Fruit fly (Drosophila melanogaster) whole organism, embryonic: ENCODE data around the gene osp.

Experiments used
- ATbp ChIP-seq: fragments of 200-800 bp; sonication (Bioruptor generic); optimal IDR thresholded peaks from 2 replicates; lab custom pipeline; 2017; ENCODE audit warnings: missing biosample characterization, mild to moderate bottlenecking, missing genetic modification characterization, missing genetic modification reagents
- Antp ChIP-seq: fragments of 200-800 bp; sonication (Bioruptor generic); optimal IDR thresholded peaks from 3 replicates; lab custom pipeline; 2016; ENCODE audit warnings: missing biosample characterization, missing genetic modification characterization
- CG11247 ChIP-seq: fragments of 200-800 bp; sonication (Bioruptor generic); IDR thresholded peaks from 2 replicates; pipeline ENCODE4 v1.3.6; 2022; ENCODE audit warnings: missing biosample characterization, missing genetic modification characterization
- CG12299 ChIP-seq: fragments of 200-800 bp; sonication (Bioruptor generic); optimal IDR thresholded peaks from 2 replicates; lab custom pipeline; 2018; ENCODE audit warnings: missing biosample characterization, mild to moderate bottlenecking, missing genetic modification characterization
- CG13424 ChIP-seq: fragments of 200-800 bp; sonication (Bioruptor generic); optimal IDR thresholded peaks from 2 replicates; lab custom pipeline; 2019; ENCODE audit warnings: missing biosample characterization, mild to moderate bottlenecking, missing genetic modification characterization, moderate library complexity
- CG15479 ChIP-seq: fragments of 200-800 bp; sonication (Bioruptor generic); optimal IDR thresholded peaks from 3 replicates; lab custom pipeline; 2019; ENCODE audit warnings: missing biosample characterization, mild to moderate bottlenecking, missing genetic modification characterization, moderate library complexity
- CG16815 ChIP-seq: fragments of 200-800 bp; sonication (Bioruptor generic); optimal IDR thresholded peaks from 3 replicates; lab custom pipeline; 2017; ENCODE audit warnings: missing biosample characterization, mild to moderate bottlenecking, missing genetic modification characterization
- CG17912 ChIP-seq: fragments of 200-800 bp; sonication (Bioruptor generic); optimal IDR thresholded peaks from 2 replicates; lab custom pipeline; 2018; ENCODE audit warnings: missing biosample characterization, mild to moderate bottlenecking, missing genetic modification characterization
- CG18599 ChIP-seq: fragments of 200-800 bp; sonication (Bioruptor generic); optimal IDR thresholded peaks from 3 replicates; lab custom pipeline; 2017; ENCODE audit warnings: missing biosample characterization, missing genetic modification characterization, mild to moderate bottlenecking, moderate library complexity, missing genetic modification reagents
- CG2120 ChIP-seq: fragments of 200-800 bp; sonication (Bioruptor generic); optimal IDR thresholded peaks from 3 replicates; lab custom pipeline; 2016; ENCODE audit warnings: missing biosample characterization, missing genetic modification characterization
- CG2129 ChIP-seq: fragments of 200-800 bp; sonication (Bioruptor generic); IDR thresholded peaks from 2 replicates; pipeline ENCODE4 v1.3.6; 2022; ENCODE audit warnings: missing biosample characterization, missing genetic modification characterization; ENCODE audit not compliant: partially characterized antibody
- CG32767 ChIP-seq: fragments of 200-800 bp; sonication (Bioruptor generic); IDR thresholded peaks from 2 replicates; pipeline ENCODE4 v1.3.6; 2022; ENCODE audit warnings: missing biosample characterization, missing genetic modification characterization
- CG33213 ChIP-seq: fragments of 200-800 bp; sonication (Bioruptor generic); optimal IDR thresholded peaks from 3 replicates; lab custom pipeline; 2016; ENCODE audit warnings: missing biosample characterization, missing genetic modification characterization
- CG3847 ChIP-seq: fragments of 200-800 bp; sonication (Bioruptor generic); IDR thresholded peaks from 2 replicates; pipeline ENCODE4 v1.3.6; 2022; ENCODE audit warnings: missing biosample characterization, missing genetic modification characterization
- CG4424 ChIP-seq: fragments of 200-800 bp; sonication (Bioruptor generic); optimal IDR thresholded peaks from 3 replicates; lab custom pipeline; 2016; ENCODE audit warnings: missing biosample characterization, missing genetic modification characterization
- CG6175 ChIP-seq: fragments of 200-800 bp; sonication (Bioruptor generic); IDR thresholded peaks from 3 replicates; pipeline ENCODE4 v1.3.6; 2022; ENCODE audit warnings: missing biosample characterization, missing genetic modification characterization
- CG6272 ChIP-seq: fragments of 200-800 bp; sonication (Bioruptor generic); IDR thresholded peaks from 2 replicates; pipeline ENCODE4 v1.3.6; 2022; ENCODE audit warnings: missing biosample characterization, missing genetic modification characterization
- CG7372 ChIP-seq: fragments of 200-800 bp; sonication (Bioruptor generic); IDR thresholded peaks from 2 replicates; pipeline ENCODE4 v1.3.6; 2022; ENCODE audit warnings: missing biosample characterization, missing genetic modification characterization
- CG7963 ChIP-seq: fragments of 200-800 bp; sonication (Bioruptor generic); IDR thresholded peaks from 3 replicates; pipeline ENCODE4 v1.3.6; 2022; ENCODE audit warnings: missing biosample characterization, missing genetic modification characterization; ENCODE audit not compliant: partially characterized antibody
- CG7987 ChIP-seq: fragments of 200-800 bp; sonication (Bioruptor generic); optimal IDR thresholded peaks from 2 replicates; lab custom pipeline; 2018; ENCODE audit warnings: missing biosample characterization, mild to moderate bottlenecking, missing genetic modification characterization, moderate library complexity
- CG8290 ChIP-seq, 3 experiments: fragments of 200-800 bp; sonication (Bioruptor generic); optimal IDR thresholded peaks; 2 replicates each; lab custom pipeline; 2016 to 2019; ENCODE audit warnings: missing biosample characterization in 3 of 3, missing genetic modification characterization in 3 of 3, mild to moderate bottlenecking in 2 of 3, moderate library complexity in 1 of 3
- CG8359 ChIP-seq: fragments of 200-800 bp; sonication (Bioruptor generic); optimal IDR thresholded peaks from 2 replicates; lab custom pipeline; 2017; ENCODE audit warnings: missing biosample characterization, mild to moderate bottlenecking, missing genetic modification characterization, borderline replicate concordance
- CG8944 ChIP-seq: fragments of 200-800 bp; sonication (Bioruptor generic); optimal IDR thresholded peaks from 3 replicates; lab custom pipeline; 2016; ENCODE audit warnings: missing biosample characterization, missing genetic modification characterization
- CG9727 ChIP-seq: fragments of 200-800 bp; sonication (Bioruptor generic); optimal IDR thresholded peaks from 3 replicates; lab custom pipeline; 2017; ENCODE audit warnings: missing biosample characterization, mild to moderate bottlenecking, missing genetic modification characterization
- Dad ChIP-seq: fragments of 200-800 bp; sonication (Bioruptor generic); optimal IDR thresholded peaks from 3 replicates; lab custom pipeline; 2016; ENCODE audit warnings: missing biosample characterization, missing genetic modification characterization
- Dp ChIP-seq: fragments of 200-800 bp; sonication (Bioruptor generic); optimal IDR thresholded peaks from 2 replicates; lab custom pipeline; 2018; ENCODE audit warnings: missing biosample characterization, mild to moderate bottlenecking, missing genetic modification characterization, moderate library complexity
- Elba2 ChIP-seq: fragments of 200-800 bp; sonication (Bioruptor generic); optimal IDR thresholded peaks from 3 replicates; lab custom pipeline; 2016; ENCODE audit warnings: missing biosample characterization, missing genetic modification characterization
- Ets65A ChIP-seq: fragments of 200-800 bp; sonication (Bioruptor generic); peaks from one replicate; lab custom pipeline; 2016; ENCODE audit warnings: missing biosample characterization, missing genetic modification characterization
- H15 ChIP-seq: fragments of 200-800 bp; sonication (Bioruptor generic); IDR thresholded peaks from 3 replicates; pipeline ENCODE4 v1.3.6; 2022; ENCODE audit warnings: missing biosample characterization, missing genetic modification characterization
- Hand ChIP-seq: fragments of 200-800 bp; sonication (Bioruptor generic); optimal IDR thresholded peaks from 2 replicates; lab custom pipeline; 2017; ENCODE audit warnings: mild to moderate bottlenecking, missing biosample characterization, missing genetic modification reagents, missing genetic modification characterization
- Mad ChIP-seq: fragments of 200-800 bp; sonication (Bioruptor generic); optimal IDR thresholded peaks from 2 replicates; lab custom pipeline; 2016; ENCODE audit warnings: missing biosample characterization, missing genetic modification characterization
- NFAT ChIP-seq: fragments of 200-800 bp; sonication (Bioruptor generic); IDR thresholded peaks from 2 replicates; pipeline ENCODE4 v1.3.6; 2022; ENCODE audit warnings: missing biosample characterization, missing genetic modification characterization
- Pdp1 ChIP-seq, 2 experiments: fragments of 200-800 bp; sonication (Bioruptor generic); optimal IDR thresholded peaks; 3 replicates each; lab custom pipeline; 2016; ENCODE audit warnings: missing biosample characterization in 2 of 2, missing genetic modification characterization in 2 of 2, mild to moderate bottlenecking in 1 of 2, moderate library complexity in 1 of 2
- Ravus ChIP-seq: fragments of 200-800 bp; sonication (Bioruptor generic); IDR thresholded peaks from 2 replicates; pipeline ENCODE4 v1.3.6; 2022; ENCODE audit warnings: missing biosample characterization, missing genetic modification characterization
- Sox102F ChIP-seq: fragments of 200-800 bp; sonication (Bioruptor generic); optimal IDR thresholded peaks from 2 replicates; lab custom pipeline; 2018; ENCODE audit warnings: missing biosample characterization, mild to moderate bottlenecking, missing genetic modification characterization, moderate library complexity
- Spps ChIP-seq: fragments of 200-800 bp; sonication (Bioruptor generic); optimal IDR thresholded peaks from 2 replicates; lab custom pipeline; 2018; ENCODE audit warnings: missing biosample characterization, mild to moderate bottlenecking, missing genetic modification characterization
- ac ChIP-seq: fragments of 200-800 bp; sonication (Bioruptor generic); optimal IDR thresholded peaks from 3 replicates; lab custom pipeline; 2017; ENCODE audit warnings: missing biosample characterization, mild to moderate bottlenecking, missing genetic modification characterization
- amos ChIP-seq: fragments of 200-800 bp; sonication (Bioruptor generic); IDR thresholded peaks from 2 replicates; pipeline ENCODE4 v1.3.6; 2022; ENCODE audit warnings: missing biosample characterization, missing genetic modification characterization; ENCODE audit not compliant: partially characterized antibody
- chn ChIP-seq: fragments of 200-800 bp; sonication (Bioruptor generic); optimal IDR thresholded peaks from 2 replicates; lab custom pipeline; 2016; ENCODE audit warnings: missing biosample characterization, missing genetic modification characterization
- cwo ChIP-seq: fragments of 200-800 bp; sonication (Bioruptor generic); optimal IDR thresholded peaks from 3 replicates; lab custom pipeline; 2017; ENCODE audit warnings: missing biosample characterization, missing genetic modification characterization, mild to moderate bottlenecking, moderate library complexity, missing genetic modification reagents
- gt ChIP-seq: fragments of 200-800 bp; sonication (Bioruptor generic); IDR thresholded peaks from 2 replicates; pipeline ENCODE4 v1.3.6; 2022; ENCODE audit warnings: missing biosample characterization, missing genetic modification characterization
- hb ChIP-seq: fragments of 200-800 bp; sonication (Bioruptor generic); IDR thresholded peaks from 3 replicates; pipeline ENCODE4 v1.3.6; 2022; ENCODE audit warnings: missing biosample characterization, missing genetic modification characterization; ENCODE audit not compliant: partially characterized antibody
- kni ChIP-seq: fragments of 200-800 bp; sonication (Bioruptor generic); optimal IDR thresholded peaks from 3 replicates; lab custom pipeline; 2017; ENCODE audit warnings: mild to moderate bottlenecking, missing biosample characterization, missing genetic modification reagents, missing genetic modification characterization
- lbe ChIP-seq: fragments of 200-800 bp; sonication (Bioruptor generic); optimal IDR thresholded peaks from 2 replicates; lab custom pipeline; 2016; ENCODE audit warnings: missing biosample characterization, mild to moderate bottlenecking, missing genetic modification characterization
- pb ChIP-seq: fragments of 200-800 bp; sonication (Bioruptor generic); optimal IDR thresholded peaks from 3 replicates; lab custom pipeline; 2016; ENCODE audit warnings: missing biosample characterization, missing genetic modification characterization
- shn ChIP-seq: fragments of 200-800 bp; sonication (Bioruptor generic); optimal IDR thresholded peaks from 3 replicates; lab custom pipeline; 2016; ENCODE audit warnings: missing biosample characterization, missing genetic modification characterization
- trh ChIP-seq: fragments of 200-800 bp; sonication (Bioruptor generic); optimal IDR thresholded peaks from 2 replicates; lab custom pipeline; 2016; ENCODE audit warnings: missing biosample characterization, missing genetic modification characterization

Gene osp

DNA sequence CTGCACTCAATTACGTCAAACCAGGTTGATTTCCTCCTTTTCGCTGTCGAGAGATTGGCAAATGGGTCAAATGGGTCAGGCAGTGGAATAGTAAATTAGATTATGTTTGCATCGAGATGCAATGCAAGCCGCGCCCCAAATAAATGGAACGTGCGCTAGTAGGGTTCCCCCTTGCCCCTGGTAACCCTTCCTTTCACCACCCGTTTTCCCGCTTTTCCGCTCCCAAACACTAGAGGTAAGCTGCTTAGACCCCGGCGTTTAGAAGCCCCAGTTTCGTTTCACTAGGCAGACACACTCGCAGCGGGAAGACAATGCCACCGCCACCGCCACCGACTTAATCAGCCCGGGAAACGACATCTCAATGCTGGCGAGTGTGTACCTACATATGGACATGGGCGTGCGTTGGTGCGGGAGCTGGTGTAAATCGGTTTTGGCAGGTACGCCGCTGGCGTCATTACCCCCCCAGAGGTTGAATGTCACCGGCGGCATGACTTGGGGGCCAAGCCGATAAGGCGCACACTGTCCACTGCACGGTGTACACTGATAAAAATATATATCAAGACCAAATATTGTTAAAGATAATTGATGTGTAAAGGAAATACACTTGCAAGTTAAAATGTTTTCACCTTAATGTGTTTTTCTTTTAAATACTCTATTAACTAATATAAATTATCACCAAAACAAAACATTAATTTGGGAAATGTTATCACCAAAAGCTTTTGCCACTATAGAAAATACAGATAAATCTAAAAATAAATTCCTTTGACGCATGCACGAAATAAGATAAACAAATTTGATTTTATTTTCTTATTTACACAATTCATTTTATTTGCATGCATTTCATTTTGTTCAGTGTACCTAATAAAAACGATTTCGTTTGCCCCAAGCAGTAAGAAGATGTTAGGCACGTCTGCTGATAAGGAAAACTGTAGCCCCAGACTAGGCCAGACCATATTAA is 75.9 kb downstream of the osp start (continued):
- peak; percentile 78 for TF ChIP-seq CG16815 (GFP tag; lab: Kevin White, UChicago)
- TF ChIP-seq amos (GFP tag; lab: Robert Waterston, UW) = no peak
- peak; percentile 2 for TF ChIP-seq Antp
- peak; percentile 36 for TF ChIP-seq CG8359 (GFP tag; lab: Kevin White, UChicago)
- peak; percentile 66 for TF ChIP-seq ATbp
- TF ChIP-seq CG7372 (GFP tag; lab: Robert Waterston, UW) = 0 out of 2 replicates have a peak, but pooled peaks have one; percentile 26
- TF ChIP-seq CG7987 (GFP tag; lab: Kevin White, UChicago) = no peak
- TF ChIP-seq CG4424 = peak; percentile 86
- TF ChIP-seq Elba2 = peak; percentile 15
- peak; percentile 78 for TF ChIP-seq Hand
- TF ChIP-seq cwo = peak; percentile 88
- no peak for TF ChIP-seq CG33213
- TF ChIP-seq CG7963 (GFP tag; lab: Robert Waterston, UW) = no peak
- peak; percentile 69; the same call in 1 of the 2 replicates for TF ChIP-seq CG32767 (GFP tag; lab: Robert Waterston, UW)
- no peak for TF ChIP-seq Dad (GFP tag; lab: Kevin White, UChicago)
- peak; percentile 2 for TF ChIP-seq shn (GFP tag; lab: Kevin White, UChicago)
- peak; percentile 71 for TF ChIP-seq Spps (tag; lab: Kevin White, UChicago)
- peak; percentile 88 for TF ChIP-seq CG2120 (GFP tag; lab: Kevin White, UChicago)
- no peak for TF ChIP-seq pb (GFP tag; lab: Kevin White, UChicago)
- no peak for TF ChIP-seq CG2129 (GFP tag; lab: Robert Waterston, UW)
- no peak for TF ChIP-seq H15 (GFP tag; lab: Robert Waterston, UW)
- peak; percentile 30; the same call in 1 of the 2 replicates for TF ChIP-seq Ravus (GFP tag; lab: Robert Waterston, UW)
- no peak for TF ChIP-seq ac (GFP tag; lab: Kevin White, UChicago)
- no peak for TF ChIP-seq Dp (GFP tag; lab: Kevin White, UChicago)
- TF ChIP-seq chn (GFP tag; lab: Kevin White, UChicago) = no peak
- TF ChIP-seq Pdp1 (GFP tag; optimal IDR thresholded peaks at IDR 0.05; lab: Kevin White, UChicago) = peak in 1 of 2 experiments; percentile 52
- TF ChIP-seq CG11247 = 0 out of 2 replicates have a peak, but pooled peaks have one; percentile 44
- TF ChIP-seq CG6175 = 0 out of 3 replicates have a peak, but pooled peaks have one; percentile 20
- peak; percentile 16 for TF ChIP-seq Mad (GFP tag; lab: Kevin White, UChicago)
- peak; percentile 89 for TF ChIP-seq CG9727 (GFP tag; lab: Kevin White, UChicago)
- peak; percentile 40 for TF ChIP-seq trh (GFP tag; lab: Kevin White, UChicago)
- TF ChIP-seq CG3847 (GFP tag; lab: Robert Waterston, UW) = peak; percentile 68
- TF ChIP-seq gt = no peak
- TF ChIP-seq NFAT = 0 out of 2 replicates have a peak, but pooled peaks have one; percentile 4
- no peak for TF ChIP-seq CG8944 (GFP tag; lab: Kevin White, UChicago)
- TF ChIP-seq CG18599 (GFP tag; lab: Kevin White, UChicago) = peak; percentile 94
- TF ChIP-seq CG17912 (GFP tag; lab: Kevin White, UChicago) = no peak
- peak; percentile 25 for TF ChIP-seq Ets65A
- no peak for TF ChIP-seq hb (GFP tag; lab: Robert Waterston, UW)
- peak; percentile 77 for TF ChIP-seq CG12299
- peak; percentile 8 for TF ChIP-seq kni (GFP tag; lab: Kevin White, UChicago)
- no peak for TF ChIP-seq CG8290 (GFP tag; optimal IDR thresholded peaks at IDR 0.05; lab: Kevin White, UChicago)
- TF ChIP-seq CG8290 (tag; optimal IDR thresholded peaks at IDR 0.05; lab: Kevin White, UChicago) = peak in 1 of 2 experiments; percentile 72
- peak; percentile 29; the same call in 1 of the 2 replicates for TF ChIP-seq CG6272 (GFP tag; lab: Robert Waterston, UW)
- TF ChIP-seq CG13424 (tag; lab: Kevin White, UChicago) = peak; percentile 89
- TF ChIP-seq lbe = no peak
- TF ChIP-seq CG15479 = no peak
- TF ChIP-seq Sox102F (GFP tag; lab: Kevin White, UChicago) = peak; percentile 88
